Fruit fly (Drosophila melanogaster) whole organism, wandering third instar larva: ENCODE results near the gene indra.

Experiments
- Abd-B ChIP-seq: fragments of >200 bp; optimal IDR thresholded peaks from 2 replicates; lab custom pipeline; 2017; ENCODE audit warnings: missing biosample characterization, missing genetic modification characterization
- CG32264 ChIP-seq: fragments of 200-800 bp; sonication (Bioruptor generic); optimal IDR thresholded peaks from 2 replicates; lab custom pipeline; 2016; ENCODE audit warnings: missing biosample characterization, missing genetic modification characterization
- CG9705 ChIP-seq: fragments of 200-800 bp; sonication (Bioruptor generic); optimal IDR thresholded peaks from 2 replicates; lab custom pipeline; 2018; ENCODE audit warnings: missing biosample characterization, mild to moderate bottlenecking, missing genetic modification characterization
- CrebA ChIP-seq: fragments of 200-800 bp; sonication (Bioruptor generic); optimal IDR thresholded peaks from 2 replicates; lab custom pipeline; 2016; ENCODE audit warnings: missing biosample characterization, mild to moderate bottlenecking, missing genetic modification characterization, borderline replicate concordance
- Dfd ChIP-seq: fragments of >200 bp; optimal IDR thresholded peaks from 2 replicates; lab custom pipeline; 2017; ENCODE audit warnings: missing biosample characterization, missing genetic modification characterization
- Dif ChIP-seq: fragments of 200-275, 200-300 bp; sonication (Bioruptor generic); optimal IDR thresholded peaks from 2 replicates; lab custom pipeline; 2018; ENCODE audit warnings: missing biosample characterization, missing genetic modification characterization; ENCODE audit not compliant: partially characterized antibody
- GATAd ChIP-seq: sonication (Bioruptor generic); optimal IDR thresholded peaks from 2 replicates; lab custom pipeline; 2016; ENCODE audit warnings: missing biosample characterization, missing genetic modification characterization
- HLH106 ChIP-seq: fragments of 200-800 bp; optimal IDR thresholded peaks from 3 replicates; lab custom pipeline; 2019; ENCODE audit warnings: missing biosample characterization, mild to moderate bottlenecking, missing genetic modification characterization, moderate library complexity
- Hnf4 ChIP-seq: fragments of 200-800 bp; sonication (Bioruptor generic); optimal IDR thresholded peaks from 2 replicates; lab custom pipeline; 2016; ENCODE audit warnings: missing biosample characterization, mild to moderate bottlenecking, missing genetic modification characterization
- Hr78 ChIP-seq: fragments of >200 bp; optimal IDR thresholded peaks from 2 replicates; lab custom pipeline; 2017; ENCODE audit warnings: missing biosample characterization, missing genetic modification characterization
- Hr83 ChIP-seq: fragments of 200-300 bp; sonication (Bioruptor generic); optimal IDR thresholded peaks from 2 replicates; lab custom pipeline; 2016; ENCODE audit warnings: missing biosample characterization, mild to moderate bottlenecking, missing genetic modification characterization, moderate library complexity; ENCODE audit not compliant: poor library complexity, severe bottlenecking
- Jra ChIP-seq: sonication (Bioruptor generic); optimal IDR thresholded peaks from 2 replicates; lab custom pipeline; 2016; ENCODE audit warnings: missing biosample characterization, missing genetic modification characterization
- Mio ChIP-seq: sonication (Bioruptor generic); optimal IDR thresholded peaks from 2 replicates; lab custom pipeline; 2016; ENCODE audit warnings: missing biosample characterization, missing genetic modification characterization
- Myc ChIP-seq: fragments of >200 bp; optimal IDR thresholded peaks from 2 replicates; lab custom pipeline; 2017
- N ChIP-seq: fragments of >200 bp; optimal IDR thresholded peaks from 2 replicates; lab custom pipeline; 2018; ENCODE audit warnings: missing biosample characterization, missing external identifiers, missing genetic modification characterization
- OdsH ChIP-seq: fragments of 200-800 bp; sonication (Bioruptor generic); optimal IDR thresholded peaks from 2 replicates; lab custom pipeline; 2016; ENCODE audit warnings: missing biosample characterization, mild to moderate bottlenecking, missing genetic modification characterization
- Rel ChIP-seq, 2 experiments: fragments of 200-800 bp; sonication (Bioruptor generic) in 1 of 2; optimal IDR thresholded peaks; 2 replicates in 1 of 2; 3 replicates in 1 of 2; lab custom pipeline; 2016 to 2019; ENCODE audit warnings: mild to moderate bottlenecking in 2 of 2, missing biosample characterization in 2 of 2, missing genetic modification characterization in 2 of 2, moderate library complexity in 1 of 2
- Sp1 ChIP-seq: fragments of 200-800 bp; sonication (Bioruptor generic); optimal IDR thresholded peaks from 3 replicates; lab custom pipeline; 2019; ENCODE audit warnings: missing biosample characterization, mild to moderate bottlenecking, missing genetic modification characterization, moderate library complexity
- Vsx2 ChIP-seq: fragments of 200-300, 225-300 bp; sonication (Bioruptor generic); optimal IDR thresholded peaks from 2 replicates; lab custom pipeline; 2018; ENCODE audit warnings: missing biosample characterization, missing genetic modification characterization; ENCODE audit not compliant: partially characterized antibody
- br ChIP-seq: fragments of 200-800 bp; sonication (Bioruptor generic); optimal IDR thresholded peaks from 2 replicates; lab custom pipeline; 2016; ENCODE audit warnings: missing biosample characterization, missing genetic modification characterization
- brk ChIP-seq: fragments of 200-800 bp; sonication (Bioruptor generic); optimal IDR thresholded peaks from 2 replicates; lab custom pipeline; 2016; ENCODE audit warnings: missing biosample characterization, mild to moderate bottlenecking, missing genetic modification characterization
- dl ChIP-seq, 2 experiments: fragments of 175-275, 200-275 bp in 1 of 2; fragments of 200-275 bp in 1 of 2; sonication (Bioruptor generic); optimal IDR thresholded peaks; lab custom pipeline; 2018; ENCODE audit warnings: mild to moderate bottlenecking in 2 of 2, missing biosample characterization in 2 of 2, missing genetic modification characterization in 2 of 2, moderate library complexity in 2 of 2; ENCODE audit not compliant: partially characterized antibody in 2 of 2, insufficient read depth in 1 of 2
- dmrt93B ChIP-seq: fragments of 200-800 bp; sonication (Bioruptor generic); optimal IDR thresholded peaks from 2 replicates; lab custom pipeline; 2018; ENCODE audit warnings: missing biosample characterization, mild to moderate bottlenecking, missing genetic modification characterization
- dsf ChIP-seq: sonication (Bioruptor generic); optimal IDR thresholded peaks from 2 replicates; lab custom pipeline; 2016; ENCODE audit warnings: missing biosample characterization, missing genetic modification characterization, borderline replicate concordance
- ey ChIP-seq: fragments of 200-800 bp; sonication (Bioruptor generic); optimal IDR thresholded peaks from 2 replicates; lab custom pipeline; 2016; ENCODE audit warnings: missing biosample characterization, missing genetic modification characterization
- foxo ChIP-seq, 2 experiments: fragments of 200-800 bp; sonication (Bioruptor generic); optimal IDR thresholded peaks; 2 replicates in 1 of 2; 3 replicates in 1 of 2; lab custom pipeline; 2016 to 2017; ENCODE audit warnings: missing biosample characterization in 2 of 2, missing genetic modification characterization in 2 of 2
- fru ChIP-seq: fragments of 200-800 bp; sonication (Bioruptor generic); optimal IDR thresholded peaks from 3 replicates; lab custom pipeline; 2016; ENCODE audit warnings: missing biosample characterization, mild to moderate bottlenecking, missing genetic modification characterization
- h ChIP-seq: fragments of 200-800 bp; sonication (Bioruptor generic); optimal IDR thresholded peaks from 3 replicates; lab custom pipeline; 2016; ENCODE audit warnings: missing biosample characterization, mild to moderate bottlenecking, missing genetic modification characterization
- jim ChIP-seq: fragments of 175-275, 200-325 bp; sonication (Bioruptor generic); optimal IDR thresholded peaks from 2 replicates; lab custom pipeline; 2016; ENCODE audit warnings: missing biosample characterization, mild to moderate bottlenecking, missing genetic modification characterization
- lola ChIP-seq: fragments of >200 bp; optimal IDR thresholded peaks from 2 replicates; lab custom pipeline; 2017; ENCODE audit warnings: missing biosample characterization, missing genetic modification characterization
- pan ChIP-seq: fragments of >200 bp; optimal IDR thresholded peaks from 2 replicates; lab custom pipeline; 2017
- psq ChIP-seq: fragments of 200-800 bp; sonication (Bioruptor generic); optimal IDR thresholded peaks from 3 replicates; lab custom pipeline; 2017; ENCODE audit warnings: missing biosample characterization, mild to moderate bottlenecking, missing genetic modification characterization, moderate library complexity
- rgr ChIP-seq: fragments of 200-800 bp; sonication (Bioruptor generic); optimal IDR thresholded peaks from 3 replicates; lab custom pipeline; 2016; ENCODE audit warnings: missing biosample characterization, mild to moderate bottlenecking, missing genetic modification characterization
- sage ChIP-seq: fragments of 200-800 bp; sonication (Bioruptor generic); optimal IDR thresholded peaks from 2 replicates; lab custom pipeline; 2016; ENCODE audit warnings: missing biosample characterization, mild to moderate bottlenecking, missing genetic modification characterization
- sv ChIP-seq: fragments of 200-800 bp; sonication (Bioruptor generic); optimal IDR thresholded peaks from 3 replicates; lab custom pipeline; 2016; ENCODE audit warnings: missing biosample characterization, missing genetic modification characterization
- tai ChIP-seq: sonication (Bioruptor generic); optimal IDR thresholded peaks from 2 replicates; lab custom pipeline; 2016; ENCODE audit warnings: missing biosample characterization, missing genetic modification characterization
- usp ChIP-seq: fragments of >200 bp; optimal IDR thresholded peaks from 2 replicates; lab custom pipeline; 2017; ENCODE audit warnings: missing biosample characterization, missing genetic modification characterization
- woc ChIP-seq: sonication (Bioruptor generic); optimal IDR thresholded peaks from 2 replicates; lab custom pipeline; 2016; ENCODE audit warnings: missing biosample characterization, mild to moderate bottlenecking, missing genetic modification characterization

Gene indra

DNA sequence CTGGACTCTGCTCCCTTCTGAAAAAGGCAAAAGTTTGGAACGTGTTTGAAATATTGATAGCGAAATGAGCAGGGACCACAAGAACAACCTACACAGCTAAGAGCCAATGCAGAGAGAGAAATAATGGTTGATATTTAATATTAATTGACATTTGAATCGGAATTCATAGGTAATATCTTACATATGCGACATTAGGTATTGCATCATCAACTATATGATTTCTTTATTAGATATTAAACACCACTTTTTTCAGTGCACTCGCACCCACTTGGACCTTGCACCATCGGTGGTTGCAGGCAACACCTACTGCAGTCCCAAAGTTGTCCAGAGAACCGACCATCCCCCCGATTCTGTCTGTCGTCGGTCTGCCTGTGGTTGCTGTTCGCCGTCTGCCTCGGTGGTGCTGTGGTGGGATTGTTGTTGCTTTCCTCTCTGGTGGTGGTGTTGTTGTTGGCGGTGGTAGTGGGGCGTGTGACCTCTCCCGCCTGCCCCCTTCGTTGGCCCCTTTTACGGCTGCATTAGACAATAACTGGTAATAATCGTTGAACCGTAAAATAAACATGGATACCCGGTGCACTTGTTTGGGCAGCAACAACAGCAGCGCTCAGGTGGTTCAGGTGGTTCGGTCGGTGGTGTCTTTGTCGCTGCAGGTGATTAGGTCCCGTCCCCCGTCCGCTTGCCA is 36.8 kb upstream of the indra start:
- TF ChIP-seq Abd-B (GFP tag; lab: Kevin White, UChicago): no peak
- TF ChIP-seq lola: no peak
- TF ChIP-seq CrebA: no peak
- TF ChIP-seq CG32264 (GFP tag; lab: Kevin White, UChicago): peak; percentile 57
- TF ChIP-seq rgr (GFP tag; lab: Kevin White, UChicago): peak; percentile 75
- no peak for TF ChIP-seq Mio (GFP tag; lab: Kevin White, UChicago)
- TF ChIP-seq pan (lab: Kevin White, UChicago): no peak
- peak in 1 of 2 experiments; percentile 71 for TF ChIP-seq foxo (GFP tag; optimal IDR thresholded peaks at IDR 0.05; lab: Kevin White, UChicago)
- peak; percentile 84 for TF ChIP-seq Sp1 (GFP tag; lab: Kevin White, UChicago)
- TF ChIP-seq ey (GFP tag; lab: Kevin White, UChicago): peak; percentile 72
- TF ChIP-seq sv: peak; percentile 39
- TF ChIP-seq brk: peak; percentile 11
- peak; percentile 63 for TF ChIP-seq woc
- TF ChIP-seq Vsx2: no peak
- peak; percentile 70 for TF ChIP-seq psq (GFP tag; lab: Kevin White, UChicago)
- no peak for TF ChIP-seq Hr78 (GFP tag; lab: Kevin White, UChicago)
- TF ChIP-seq HLH106 (tag; lab: Kevin White, UChicago): peak; percentile 80
- peak; percentile 81 for TF ChIP-seq fru (GFP tag; lab: Kevin White, UChicago)
- TF ChIP-seq Hnf4: peak; percentile 83
- no peak for TF ChIP-seq Dfd (GFP tag; lab: Kevin White, UChicago)
- no peak for TF ChIP-seq usp
- no peak for TF ChIP-seq Hr83 (GFP tag; lab: Kevin White, UChicago)
- no peak for TF ChIP-seq sage
- no peak for TF ChIP-seq jim
- TF ChIP-seq GATAd (GFP tag; lab: Kevin White, UChicago): no peak
- TF ChIP-seq Myc (lab: Kevin White, UChicago): no peak
- peak; percentile 75 for TF ChIP-seq OdsH
- TF ChIP-seq tai: peak; percentile 4
- no peak for TF ChIP-seq dl (GFP tag; optimal IDR thresholded peaks at IDR 0.05; lab: Kevin White, UChicago; ENCODE audit: insufficient read depth in 1 of 2, partially characterized antibody in 2 of 2)
- TF ChIP-seq h (GFP tag; lab: Kevin White, UChicago): peak; percentile 83
- peak; percentile 40 for TF ChIP-seq dmrt93B (GFP tag; lab: Kevin White, UChicago)
- TF ChIP-seq Rel (GFP tag; optimal IDR thresholded peaks at IDR 0.05; lab: Kevin White, UChicago): no peak
- no peak for TF ChIP-seq Rel (tag; optimal IDR thresholded peaks at IDR 0.05; lab: Kevin White, UChicago)
- TF ChIP-seq N (GFP tag; lab: Kevin White, UChicago): no peak
- peak; percentile 32 for TF ChIP-seq CG9705
- peak; percentile 65 for TF ChIP-seq Jra (GFP tag; lab: Kevin White, UChicago)
- peak; percentile 76 for TF ChIP-seq br (GFP tag; lab: Kevin White, UChicago)
- TF ChIP-seq dsf (GFP tag; lab: Kevin White, UChicago): peak; percentile 25
- TF ChIP-seq Dif (GFP tag; lab: Kevin White, UChicago): no peak

DNA sequence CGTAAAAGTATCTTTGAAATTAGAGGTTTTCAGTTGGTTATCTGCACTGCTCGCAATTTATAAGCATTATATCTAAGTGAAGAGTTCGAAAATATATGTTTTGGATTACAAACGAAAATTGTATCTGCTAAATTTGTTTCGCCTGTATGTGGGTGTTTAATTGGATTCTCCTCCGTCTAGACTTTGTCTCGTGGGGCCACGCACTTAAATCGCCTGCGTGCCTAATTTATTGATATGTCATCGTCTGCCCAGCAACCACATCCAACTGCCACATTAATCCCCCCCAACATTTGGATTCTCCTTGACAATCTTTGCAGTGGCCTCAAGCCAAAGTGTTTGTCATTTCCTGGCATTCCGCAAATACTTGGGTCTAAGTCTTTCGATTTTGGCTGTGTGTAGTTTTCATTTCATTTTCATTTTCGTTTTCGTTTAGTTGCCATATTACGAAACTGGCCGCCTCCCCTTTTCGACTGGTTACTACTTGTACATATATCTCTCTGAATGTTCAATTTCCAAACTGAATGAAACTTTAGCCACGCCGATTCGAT is 36.0 kb upstream of the indra start:
- TF ChIP-seq CrebA (no peak), woc (no peak), CG9705 (no peak), Sp1 (GFP tag; lab: Kevin White, UChicago) (no peak)
- TF ChIP-seq, all 38 proteins: peak for 0
